Worm (Caenorhabditis elegans) whole organism, late embryonic: ENCODE measurements around the gene Y41G9A.6.
A peak's percentile ranks its signal among the peaks of the same experiment; 100 is the strongest.

Source experiments
- C38D4.7 ChIP-seq: fragments of 200-800 bp; sonication (Bioruptor generic); optimal IDR thresholded peaks from 2 replicates; lab custom pipeline; 2018; ENCODE audit warnings: mild to moderate bottlenecking, missing genetic modification characterization, moderate library complexity, missing compliant biosample characterization
- F13H6.1 ChIP-seq: sonication (generic microtip); optimal IDR thresholded peaks from 2 replicates; lab custom pipeline; 2016; ENCODE audit warnings: missing genetic modification characterization, missing compliant biosample characterization
- K02D7.2 ChIP-seq: sonication (generic microtip); optimal IDR thresholded peaks from 2 replicates; lab custom pipeline; 2017; ENCODE audit warnings: mild to moderate bottlenecking, missing genetic modification characterization, missing compliant biosample characterization
- ahr-1 ChIP-seq: sonication (generic microtip); optimal IDR thresholded peaks from 2 replicates; lab custom pipeline; 2016; ENCODE audit warnings: missing genetic modification characterization, missing compliant biosample characterization
- ama-1 ChIP-seq: fragments of 150-350 bp; optimal IDR thresholded peaks from 2 replicates; lab custom pipeline; 2014
- ceh-18 ChIP-seq: sonication (generic microtip); optimal IDR thresholded peaks from 2 replicates; lab custom pipeline; 2016; ENCODE audit warnings: missing genetic modification characterization, missing compliant biosample characterization
- ceh-19 ChIP-seq: fragments of 200-800 bp; sonication (Bioruptor generic); optimal IDR thresholded peaks from 2 replicates; lab custom pipeline; 2018; ENCODE audit warnings: mild to moderate bottlenecking, missing genetic modification characterization, missing compliant biosample characterization
- ceh-22 ChIP-seq: sonication (generic microtip); optimal IDR thresholded peaks from 2 replicates; lab custom pipeline; 2017; ENCODE audit warnings: missing biosample characterization, missing genetic modification characterization
- ceh-24 ChIP-seq: sonication (generic microtip); optimal IDR thresholded peaks from 2 replicates; lab custom pipeline; 2016; ENCODE audit warnings: mild to moderate bottlenecking, missing genetic modification characterization, missing compliant biosample characterization
- ceh-31 ChIP-seq: sonication (generic microtip); optimal IDR thresholded peaks from 2 replicates; lab custom pipeline; 2016; ENCODE audit warnings: missing genetic modification characterization, missing compliant biosample characterization
- ceh-48 ChIP-seq: sonication (generic microtip); optimal IDR thresholded peaks from 2 replicates; lab custom pipeline; 2016; ENCODE audit warnings: missing genetic modification characterization, inconsistent platforms, missing compliant biosample characterization
- che-1 ChIP-seq: sonication (generic microtip); optimal IDR thresholded peaks from 2 replicates; lab custom pipeline; 2016; ENCODE audit warnings: mild to moderate bottlenecking, missing genetic modification characterization, missing compliant biosample characterization
- dmd-4 ChIP-seq: sonication (generic microtip); optimal IDR thresholded peaks from 2 replicates; lab custom pipeline; 2016; ENCODE audit warnings: borderline replicate concordance, missing genetic modification characterization, missing compliant biosample characterization
- dve-1 ChIP-seq: sonication (generic microtip); optimal IDR thresholded peaks from 2 replicates; lab custom pipeline; 2017; ENCODE audit warnings: antibody characterized with exemption, mild to moderate bottlenecking, missing genetic modification characterization, missing compliant biosample characterization
- ets-4 ChIP-seq: sonication (generic microtip); optimal IDR thresholded peaks from 2 replicates; lab custom pipeline; 2016; ENCODE audit warnings: missing genetic modification characterization, missing compliant biosample characterization
- eyg-1 ChIP-seq: sonication (generic microtip); optimal IDR thresholded peaks from 2 replicates; lab custom pipeline; 2016; ENCODE audit warnings: missing genotype, missing genetic modification characterization, missing compliant biosample characterization
- fax-1 ChIP-seq: sonication (generic microtip); optimal IDR thresholded peaks from 2 replicates; lab custom pipeline; 2016; ENCODE audit warnings: missing genotype, missing genetic modification characterization, missing compliant biosample characterization
- fkh-10 ChIP-seq: fragments of 150-350 bp; optimal IDR thresholded peaks from 2 replicates; lab custom pipeline; 2014; ENCODE audit warnings: missing biosample characterization, missing genetic modification reagents, missing genetic modification characterization
- gmeb-2 ChIP-seq: sonication (generic microtip); optimal IDR thresholded peaks from 2 replicates; lab custom pipeline; 2016; ENCODE audit warnings: missing genetic modification characterization, inconsistent platforms, missing compliant biosample characterization
- hlh-30 ChIP-seq: sonication (generic microtip); optimal IDR thresholded peaks from 2 replicates; lab custom pipeline; 2017; ENCODE audit warnings: antibody characterized with exemption, missing genetic modification characterization, missing compliant biosample characterization; ENCODE audit not compliant: insufficient read depth
- nhr-11 ChIP-seq: fragments of 150-350 bp; optimal IDR thresholded peaks from 2 replicates; lab custom pipeline; 2014; ENCODE audit warnings: missing biosample characterization, missing genetic modification characterization
- nhr-232 ChIP-seq: sonication (generic microtip); optimal IDR thresholded peaks from 2 replicates; lab custom pipeline; 2016; ENCODE audit warnings: missing genetic modification characterization, missing compliant biosample characterization
- npax-4 ChIP-seq: sonication (generic microtip); optimal IDR thresholded peaks from 2 replicates; lab custom pipeline; 2016; ENCODE audit warnings: missing genetic modification characterization, missing compliant biosample characterization
- pag-3 ChIP-seq: sonication (generic microtip); optimal IDR thresholded peaks from 2 replicates; lab custom pipeline; 2016; ENCODE audit warnings: missing compliant biosample characterization, missing genetic modification characterization, borderline replicate concordance
- pat-9 ChIP-seq: fragments of 200-800 bp; sonication (Bioruptor generic); optimal IDR thresholded peaks from 2 replicates; lab custom pipeline; 2018; ENCODE audit warnings: mild to moderate bottlenecking, missing genetic modification characterization, moderate library complexity, missing compliant biosample characterization
- pha-2 ChIP-seq: sonication (generic microtip); optimal IDR thresholded peaks from 2 replicates; lab custom pipeline; 2017; ENCODE audit warnings: mild to moderate bottlenecking, missing genetic modification characterization, missing compliant biosample characterization
- pqm-1 ChIP-seq: sonication (generic microtip); optimal IDR thresholded peaks from 2 replicates; lab custom pipeline; 2016; ENCODE audit warnings: missing genetic modification characterization, missing compliant biosample characterization
- sdc-2 ChIP-seq: sonication (generic microtip); optimal IDR thresholded peaks from 2 replicates; lab custom pipeline; 2016; ENCODE audit warnings: missing genotype, missing genetic modification characterization, missing compliant biosample characterization
- sox-4 ChIP-seq: sonication (generic microtip); optimal IDR thresholded peaks from 2 replicates; lab custom pipeline; 2017; ENCODE audit warnings: mild to moderate bottlenecking, missing genetic modification characterization, inconsistent platforms, missing compliant biosample characterization
- syd-9 ChIP-seq: sonication (generic microtip); optimal IDR thresholded peaks from 2 replicates; lab custom pipeline; 2016; ENCODE audit warnings: mild to moderate bottlenecking, missing genetic modification characterization, moderate library complexity, missing compliant biosample characterization
- unc-3 ChIP-seq, 2 experiments: fragments of 200-800 bp in 1 of 2; sonication (Bioruptor generic) in 1 of 2; sonication (generic microtip) in 1 of 2; conservative IDR thresholded peaks in 1 of 2; optimal IDR thresholded peaks in 1 of 2; 2 replicates each; pipeline versions ENCODE4 v1.3.6 to Lab custom; 2016 to 2022; ENCODE audit warnings: missing compliant biosample characterization in 2 of 2, missing genetic modification characterization in 2 of 2, missing genetic modification reagents in 1 of 2
- unc-42 ChIP-seq: sonication (generic microtip); optimal IDR thresholded peaks from 2 replicates; lab custom pipeline; 2016; ENCODE audit warnings: missing genotype, missing genetic modification characterization, missing compliant biosample characterization
- unc-55 ChIP-seq: sonication (generic microtip); optimal IDR thresholded peaks from 2 replicates; lab custom pipeline; 2017; ENCODE audit warnings: missing biosample characterization, missing genetic modification reagents, missing genetic modification characterization

The Y41G9A.6 gene

DNA sequence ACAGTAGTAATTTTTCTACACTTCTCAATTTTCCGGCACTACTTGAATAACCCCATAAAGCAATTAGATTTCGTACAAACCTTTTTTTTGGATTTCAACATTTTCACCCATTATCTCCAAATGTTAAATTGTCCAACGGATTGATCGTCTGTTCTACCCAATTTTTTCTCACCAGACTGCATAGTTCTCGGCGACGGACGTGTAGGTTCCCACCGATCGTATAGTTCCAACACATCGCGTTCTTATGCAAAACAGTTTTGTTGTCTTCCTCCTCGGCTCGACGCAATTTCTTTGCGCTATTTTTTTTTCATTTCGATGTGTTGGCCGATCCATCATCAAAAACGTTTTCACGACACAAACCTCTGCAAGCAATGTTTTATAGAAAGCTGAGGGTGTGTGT, at the start of gene Y41G9A.6:
Gene Y41G9A.6, minus strand, starts transcription at position 101 of the 400 bp plus-strand sequence.
- TF ChIP-seq ceh-31 (tag; lab: Kevin White, UChicago) (no peak), syd-9 (no peak), unc-3 (GFP tag; conservative IDR thresholded peaks at IDR 0.05; lab: Robert Waterston, UW) (no peak), unc-3 (tag; optimal IDR thresholded peaks at IDR 0.05; lab: Kevin White, UChicago) (no peak), ceh-24 (tag; lab: Kevin White, UChicago) (no peak), ets-4 (tag; lab: Kevin White, UChicago) (no peak), ama-1 (lab: Kevin White, UChicago) (no peak), ahr-1 (tag; lab: Kevin White, UChicago) (no peak), ceh-18 (tag; lab: Kevin White, UChicago) (no peak), ceh-22 (tag; lab: Kevin White, UChicago) (no peak), fax-1 (tag; lab: Kevin White, UChicago) (no peak), dmd-4 (tag; lab: Kevin White, UChicago) (no peak), ceh-48 (tag; lab: Kevin White, UChicago) (no peak), che-1 (tag; lab: Kevin White, UChicago) (no peak), fkh-10 (GFP tag; lab: Kevin White, UChicago) (no peak), hlh-30 (tag; lab: Kevin White, UChicago) (no peak)

ce11 chrX:3051315-3051993, 47.9 kb upstream of the Y41G9A.6 start:
- TF ChIP-seq sox-4 (tag; lab: Kevin White, UChicago) = no peak
- TF ChIP-seq unc-42 (tag; lab: Kevin White, UChicago) = peak; percentile 82
- TF ChIP-seq, all 69 proteins: peak for 1

DNA sequence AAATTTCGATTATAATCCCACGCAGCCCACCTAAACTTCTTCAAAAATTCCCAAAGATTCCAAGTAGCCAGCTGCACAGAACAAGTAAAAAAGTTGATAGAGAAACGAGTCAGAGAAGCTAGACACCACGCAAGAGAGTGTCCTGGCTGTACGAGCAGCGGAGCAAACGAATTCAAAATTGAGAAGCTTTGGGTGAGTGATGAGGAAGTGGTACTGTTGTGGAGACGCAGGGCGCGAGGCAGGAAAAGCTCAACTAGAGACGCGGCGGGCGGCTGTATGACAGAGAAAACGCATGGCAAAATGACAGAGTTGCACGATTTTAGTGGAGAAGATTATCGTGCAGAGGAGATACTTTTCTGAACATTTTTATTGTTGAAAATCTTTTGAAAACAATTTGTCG, 45.6 kb upstream of the Y41G9A.6 start:
- peak; percentile 72 for TF ChIP-seq unc-42 (tag; lab: Kevin White, UChicago)
- peak; percentile 98 for TF ChIP-seq ceh-31 (tag; lab: Kevin White, UChicago)
- peak; percentile 56 for TF ChIP-seq ceh-18 (tag; lab: Kevin White, UChicago)
- no peak for TF ChIP-seq pag-3 (tag; lab: Kevin White, UChicago)
- peak; percentile 58 for TF ChIP-seq sdc-2 (tag; lab: Kevin White, UChicago)
- TF ChIP-seq gmeb-2 (tag; lab: Kevin White, UChicago) = no peak
- TF ChIP-seq K02D7.2 (tag; lab: Kevin White, UChicago) = no peak
- no peak for TF ChIP-seq pha-2 (tag; lab: Kevin White, UChicago)
- TF ChIP-seq unc-55 (GFP tag; lab: Kevin White, UChicago) = peak; percentile 55

DNA sequence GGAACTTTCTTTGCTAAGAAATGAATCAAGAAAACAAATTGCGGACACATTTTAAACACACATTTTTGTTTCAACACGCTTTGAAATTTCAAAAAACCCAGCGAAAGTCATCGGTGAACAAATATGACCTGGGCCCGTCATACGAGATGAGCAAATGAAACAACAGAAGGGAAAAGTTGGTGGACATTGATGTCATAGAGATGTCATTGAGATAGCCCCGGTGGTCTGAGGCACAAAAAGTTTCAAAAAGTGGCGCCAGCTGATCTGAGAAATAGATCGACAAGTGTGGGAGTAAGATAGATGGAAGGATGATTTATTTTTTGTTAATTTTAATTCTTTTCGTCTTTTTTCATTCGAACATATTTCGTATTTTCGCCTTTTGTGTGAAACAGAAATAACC, 45.1 kb upstream of the Y41G9A.6 start:
- TF ChIP-seq npax-4 (tag; lab: Kevin White, UChicago) (no peak), C38D4.7 (GFP tag; lab: Kevin White, UChicago) (no peak), dve-1 (tag; lab: Kevin White, UChicago) (no peak), ceh-19 (GFP tag; lab: Kevin White, UChicago) (no peak), unc-42 (tag; lab: Kevin White, UChicago) (no peak)

DNA sequence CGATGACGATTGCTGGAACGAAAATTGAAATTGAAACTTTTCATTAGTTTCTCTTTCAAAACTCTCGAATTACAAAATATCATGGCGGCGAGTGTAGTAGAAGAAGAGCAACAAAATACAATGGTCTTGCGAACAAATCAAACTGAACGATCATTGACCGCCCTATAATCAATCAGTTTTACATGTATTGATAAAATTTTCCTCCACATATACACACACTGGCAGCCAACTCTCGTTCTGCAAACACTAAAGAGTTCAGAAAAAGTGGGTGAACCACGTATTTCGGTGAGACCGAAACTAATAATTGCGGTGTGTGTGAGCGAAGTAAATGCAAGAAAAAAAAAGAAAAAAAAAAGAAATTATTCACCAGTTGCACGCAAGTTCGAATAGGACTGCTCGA, 43.6 kb upstream of the Y41G9A.6 start:
- TF ChIP-seq nhr-11 (tag; lab: Kevin White, UChicago) (no peak), pqm-1 (no peak), nhr-232 (tag; lab: Kevin White, UChicago) (no peak), pat-9 (tag; lab: Kevin White, UChicago) (no peak), F13H6.1 (tag; lab: Kevin White, UChicago) (no peak), gmeb-2 (tag; lab: Kevin White, UChicago) (no peak), npax-4 (tag; lab: Kevin White, UChicago) (no peak), eyg-1 (tag; lab: Kevin White, UChicago) (no peak), dve-1 (tag; lab: Kevin White, UChicago) (no peak)
